Fruit fly (Drosophila melanogaster) whole organism, embryonic: Measurements from ENCODE around the gene Cyp4d20.

ENCODE experiments used
- Ada2b ChIP-seq: fragments of 200-800 bp; sonication (Bioruptor generic); IDR thresholded peaks from 2 replicates; pipeline ENCODE4 v1.3.6; 2022; ENCODE audit warnings: missing biosample characterization, missing genetic modification characterization
- Adf1 ChIP-seq: fragments of 200-800 bp; sonication (Bioruptor generic); IDR thresholded peaks from 2 replicates; pipeline ENCODE4 v1.3.6; 2022; ENCODE audit warnings: missing biosample characterization, missing genetic modification characterization
- Atf-2 ChIP-seq: fragments of 200-800 bp; sonication (Bioruptor generic); optimal IDR thresholded peaks from 2 replicates; lab custom pipeline; 2016; ENCODE audit warnings: missing biosample characterization, missing genetic modification characterization
- Blimp-1 ChIP-seq: fragments of 200-800 bp; sonication (Bioruptor generic); optimal IDR thresholded peaks from 3 replicates; lab custom pipeline; 2018; ENCODE audit warnings: missing biosample characterization, missing genetic modification characterization, mild to moderate bottlenecking, moderate library complexity, missing genetic modification reagents
- CG10321 ChIP-seq: fragments of 200-800 bp; sonication (Bioruptor generic); IDR thresholded peaks from 2 replicates; pipeline ENCODE4 v1.3.6; 2022; ENCODE audit warnings: missing biosample characterization, missing genetic modification characterization
- CG10543 ChIP-seq: fragments of 200-800 bp; sonication (Bioruptor generic); optimal IDR thresholded peaks from 3 replicates; lab custom pipeline; 2017; ENCODE audit warnings: missing biosample characterization, mild to moderate bottlenecking, missing genetic modification characterization, moderate library complexity
- CG11560 ChIP-seq: fragments of 200-800 bp; sonication (Bioruptor generic); IDR thresholded peaks from 3 replicates; pipeline ENCODE4 v1.3.6; 2022; ENCODE audit warnings: missing biosample characterization, missing genetic modification characterization
- CG12299 ChIP-seq: fragments of 200-800 bp; sonication (Bioruptor generic); optimal IDR thresholded peaks from 2 replicates; lab custom pipeline; 2018; ENCODE audit warnings: missing biosample characterization, mild to moderate bottlenecking, missing genetic modification characterization
- CG13894 ChIP-seq: fragments of 200-800 bp; sonication (Bioruptor generic); optimal IDR thresholded peaks from 3 replicates; lab custom pipeline; 2018; ENCODE audit warnings: missing biosample characterization, mild to moderate bottlenecking, missing genetic modification characterization, moderate library complexity
- CG14050 ChIP-seq: fragments of 200-800 bp; sonication (Bioruptor generic); IDR thresholded peaks from 3 replicates; pipeline ENCODE4 v1.3.6; 2022; ENCODE audit warnings: missing biosample characterization, missing genetic modification characterization
- CG1603 ChIP-seq: fragments of 200-800 bp; sonication (Bioruptor generic); optimal IDR thresholded peaks from 2 replicates; lab custom pipeline; 2019; ENCODE audit warnings: missing biosample characterization, mild to moderate bottlenecking, missing genetic modification characterization, moderate library complexity
- CG1647 ChIP-seq: fragments of 200-800 bp; sonication (Bioruptor generic); optimal IDR thresholded peaks from 3 replicates; lab custom pipeline; 2016; ENCODE audit warnings: missing biosample characterization, missing genetic modification characterization
- CG16813 ChIP-seq: fragments of 200-800 bp; sonication (Bioruptor generic); IDR thresholded peaks from 3 replicates; pipeline ENCODE4 v1.3.6; 2022; ENCODE audit warnings: missing biosample characterization, missing genetic modification characterization; ENCODE audit not compliant: partially characterized antibody
- CG17361 ChIP-seq: fragments of 200-800 bp; sonication (Bioruptor generic); IDR thresholded peaks from 3 replicates; pipeline ENCODE4 v1.3.6; 2022; ENCODE audit warnings: missing biosample characterization, missing genetic modification characterization
- CG18619 ChIP-seq: fragments of 200-800 bp; sonication (Bioruptor generic); optimal IDR thresholded peaks from 3 replicates; lab custom pipeline; 2017; ENCODE audit warnings: missing biosample characterization, mild to moderate bottlenecking, missing genetic modification characterization
- CG18764 ChIP-seq: fragments of 200-800 bp; sonication (Bioruptor generic); optimal IDR thresholded peaks from 3 replicates; lab custom pipeline; 2016; ENCODE audit warnings: missing biosample characterization, missing genetic modification characterization
- CG30020 ChIP-seq: fragments of 200-800 bp; optimal IDR thresholded peaks from 2 replicates; lab custom pipeline; 2019; ENCODE audit warnings: missing biosample characterization, mild to moderate bottlenecking, missing genetic modification characterization, moderate library complexity
- CG4282 ChIP-seq: fragments of 200-800 bp; sonication (Bioruptor generic); optimal IDR thresholded peaks from 2 replicates; lab custom pipeline; 2016; ENCODE audit warnings: missing biosample characterization, missing genetic modification characterization
- CG43689 ChIP-seq: fragments of 200-800 bp; sonication (Bioruptor generic); IDR thresholded peaks from 2 replicates; pipeline ENCODE4 v1.3.6; 2022; ENCODE audit warnings: missing biosample characterization, missing genetic modification characterization
- CG7357 ChIP-seq: fragments of 200-800 bp; sonication (Bioruptor generic); IDR thresholded peaks from 3 replicates; pipeline ENCODE4 v1.3.6; 2022; ENCODE audit warnings: missing biosample characterization, missing genetic modification characterization
- CG7372 ChIP-seq: fragments of 200-800 bp; sonication (Bioruptor generic); IDR thresholded peaks from 2 replicates; pipeline ENCODE4 v1.3.6; 2022; ENCODE audit warnings: missing biosample characterization, missing genetic modification characterization
- CG7745 ChIP-seq: fragments of 200-800 bp; sonication (Bioruptor generic); optimal IDR thresholded peaks from 2 replicates; lab custom pipeline; 2018; ENCODE audit warnings: missing biosample characterization, mild to moderate bottlenecking, missing genetic modification characterization, moderate library complexity
- CG7963 ChIP-seq: fragments of 200-800 bp; sonication (Bioruptor generic); IDR thresholded peaks from 3 replicates; pipeline ENCODE4 v1.3.6; 2022; ENCODE audit warnings: missing biosample characterization, missing genetic modification characterization; ENCODE audit not compliant: partially characterized antibody
- CG9797 ChIP-seq: fragments of 200-800 bp; sonication (Bioruptor generic); optimal IDR thresholded peaks from 3 replicates; lab custom pipeline; 2018; ENCODE audit warnings: missing biosample characterization, mild to moderate bottlenecking, missing genetic modification characterization
- CG9817 ChIP-seq: fragments of 200-800 bp; sonication (Bioruptor generic); optimal IDR thresholded peaks from 2 replicates; lab custom pipeline; 2018; ENCODE audit warnings: missing biosample characterization, mild to moderate bottlenecking, missing genetic modification characterization, moderate library complexity
- Dek ChIP-seq: fragments of 200-800 bp; sonication (Bioruptor generic); optimal IDR thresholded peaks from 3 replicates; lab custom pipeline; 2019; ENCODE audit warnings: missing biosample characterization, mild to moderate bottlenecking, missing genetic modification characterization, moderate library complexity
- Dref ChIP-seq: fragments of 200-800 bp; sonication (Bioruptor generic); IDR thresholded peaks from 2 replicates; pipeline ENCODE4 v1.3.6; 2022; ENCODE audit warnings: missing biosample characterization, missing genetic modification characterization
- Gug ChIP-seq: fragments of 200-800 bp; sonication (Bioruptor generic); IDR thresholded peaks from 4 replicates; pipeline ENCODE4 v1.3.6; 2022; ENCODE audit warnings: missing biosample characterization, missing genetic modification characterization
- Hand ChIP-seq: fragments of 200-800 bp; sonication (Bioruptor generic); optimal IDR thresholded peaks from 2 replicates; lab custom pipeline; 2017; ENCODE audit warnings: mild to moderate bottlenecking, missing biosample characterization, missing genetic modification reagents, missing genetic modification characterization
- Hmr ChIP-seq: fragments of 200-800 bp; sonication (Bioruptor generic); optimal IDR thresholded peaks from 3 replicates; lab custom pipeline; 2017; ENCODE audit warnings: mild to moderate bottlenecking, missing biosample characterization, missing genetic modification reagents, missing genetic modification characterization
- MBD-R2 ChIP-seq: fragments of 200-800 bp; sonication (Bioruptor generic); IDR thresholded peaks from 2 replicates; pipeline ENCODE4 v1.3.6; 2022; ENCODE audit warnings: missing biosample characterization, missing genetic modification characterization
- Max ChIP-seq: fragments of 200-800 bp; sonication (Bioruptor generic); optimal IDR thresholded peaks from 2 replicates; lab custom pipeline; 2016; ENCODE audit warnings: missing biosample characterization, mild to moderate bottlenecking, missing genetic modification characterization
- Meics ChIP-seq: fragments of 200-800 bp; sonication (Bioruptor generic); optimal IDR thresholded peaks from 2 replicates; lab custom pipeline; 2017; ENCODE audit warnings: missing biosample characterization, mild to moderate bottlenecking, missing genetic modification characterization
- Sox100B ChIP-seq: fragments of 200-800 bp; sonication (Bioruptor generic); optimal IDR thresholded peaks from 3 replicates; lab custom pipeline; 2018; ENCODE audit warnings: missing biosample characterization, mild to moderate bottlenecking, missing genetic modification characterization
- Stat92E ChIP-seq, 3 experiments: fragments of >200 bp in 2 of 3; fragments of 200-800 bp in 1 of 3; sonication (Bioruptor generic) in 1 of 3; optimal IDR thresholded peaks; 2 replicates each; lab custom pipeline; 2017 to 2019; ENCODE audit warnings: missing biosample characterization in 3 of 3, missing genetic modification characterization in 3 of 3, mild to moderate bottlenecking in 1 of 3, moderate library complexity in 1 of 3
- Taf1 ChIP-seq: fragments of 200-800 bp; sonication (Bioruptor generic); IDR thresholded peaks from 2 replicates; pipeline ENCODE4 v1.3.6; 2022; ENCODE audit warnings: missing biosample characterization, missing genetic modification characterization
- bab2 ChIP-seq: fragments of 200-800 bp; sonication (Bioruptor generic); optimal IDR thresholded peaks from 2 replicates; lab custom pipeline; 2016; ENCODE audit warnings: missing biosample characterization, missing genetic modification characterization
- bowl ChIP-seq: fragments of 200-800 bp; sonication (Bioruptor generic); IDR thresholded peaks from 2 replicates; pipeline ENCODE4 v1.3.6; 2022; ENCODE audit warnings: missing biosample characterization, missing genetic modification characterization
- bsh ChIP-seq, 2 experiments: fragments of 200-800 bp; sonication (Bioruptor generic); optimal IDR thresholded peaks; 2 replicates each; lab custom pipeline; 2017 to 2018; ENCODE audit warnings: mild to moderate bottlenecking in 2 of 2, missing biosample characterization in 2 of 2, missing genetic modification characterization in 2 of 2, moderate library complexity in 1 of 2
- cad ChIP-seq: fragments of >200 bp; optimal IDR thresholded peaks from 2 replicates; lab custom pipeline; 2017; ENCODE audit warnings: missing biosample characterization, missing genetic modification characterization
- cato ChIP-seq: fragments of 200-800 bp; sonication (Bioruptor generic); optimal IDR thresholded peaks from 2 replicates; lab custom pipeline; 2016; ENCODE audit warnings: missing biosample characterization, missing genetic modification characterization, borderline replicate concordance
- crc ChIP-seq: fragments of 200-800 bp; sonication (Bioruptor generic); optimal IDR thresholded peaks from 2 replicates; lab custom pipeline; 2016; ENCODE audit warnings: missing biosample characterization, missing genetic modification characterization
- dati ChIP-seq: fragments of 200-800 bp; sonication (Bioruptor generic); IDR thresholded peaks from 2 replicates; pipeline ENCODE4 v1.3.6; 2022; ENCODE audit warnings: missing biosample characterization, missing genetic modification characterization
- her ChIP-seq: fragments of 200-800 bp; sonication (Bioruptor generic); optimal IDR thresholded peaks from 2 replicates; lab custom pipeline; 2016; ENCODE audit warnings: missing biosample characterization, missing genetic modification characterization
- hkb ChIP-seq, 2 experiments: fragments of 200-800 bp in 1 of 2; fragments of >200 bp in 1 of 2; sonication (Bioruptor generic) in 1 of 2; IDR thresholded peaks in 1 of 2; optimal IDR thresholded peaks in 1 of 2; 2 replicates each; pipeline versions ENCODE4 v1.3.6 to Lab custom; 2017 to 2022; ENCODE audit warnings: missing biosample characterization in 1 of 2, missing genetic modification characterization in 1 of 2
- jumu ChIP-seq: fragments of 200-800 bp; sonication (Bioruptor generic); optimal IDR thresholded peaks from 3 replicates; lab custom pipeline; 2016; ENCODE audit warnings: missing biosample characterization, missing genetic modification characterization
- pho ChIP-seq: fragments of 200-800 bp; sonication (Bioruptor generic); optimal IDR thresholded peaks from 2 replicates; lab custom pipeline; 2016; ENCODE audit warnings: missing biosample characterization, missing genetic modification characterization
- ssp ChIP-seq: fragments of 200-800 bp; sonication (Bioruptor generic); IDR thresholded peaks from 2 replicates; pipeline ENCODE4 v1.3.6; 2022; ENCODE audit warnings: missing biosample characterization, missing genetic modification characterization
- unc-4 ChIP-seq: fragments of 200-800 bp; sonication (Bioruptor generic); IDR thresholded peaks from 2 replicates; pipeline ENCODE4 v1.3.6; 2022; ENCODE audit warnings: missing biosample characterization, missing genetic modification characterization; ENCODE audit not compliant: partially characterized antibody
- zfh2 ChIP-seq: fragments of 200-800 bp; sonication (Bioruptor generic); optimal IDR thresholded peaks from 2 replicates; lab custom pipeline; 2016; ENCODE audit warnings: missing biosample characterization, missing genetic modification characterization

Cyp4d20 gene

DNA sequence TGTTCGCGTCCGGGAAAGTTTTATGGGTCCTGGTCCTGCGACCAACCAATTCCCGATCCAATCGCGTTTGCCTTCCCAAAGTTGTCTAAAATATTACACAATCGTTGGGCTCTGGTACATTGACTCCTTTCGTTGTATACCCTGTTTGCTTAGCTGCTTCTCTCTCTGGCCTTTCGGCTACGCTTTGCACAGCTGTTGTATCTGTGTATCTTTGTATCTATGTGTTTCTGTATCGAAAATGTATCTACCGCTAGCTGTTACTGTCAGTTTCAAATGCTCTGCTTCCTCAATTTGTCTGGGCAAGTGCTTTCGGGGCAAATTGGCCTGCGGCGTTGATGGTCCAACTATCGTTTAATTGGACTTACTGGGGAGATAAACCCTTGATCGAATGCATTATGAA lies 8.6 kb downstream of the Cyp4d20 start (continued):
- no peak for TF ChIP-seq bowl (GFP tag; lab: Robert Waterston, UW)
- no peak for TF ChIP-seq unc-4 (GFP tag; lab: Robert Waterston, UW)
- no peak for TF ChIP-seq CG4282

DNA sequence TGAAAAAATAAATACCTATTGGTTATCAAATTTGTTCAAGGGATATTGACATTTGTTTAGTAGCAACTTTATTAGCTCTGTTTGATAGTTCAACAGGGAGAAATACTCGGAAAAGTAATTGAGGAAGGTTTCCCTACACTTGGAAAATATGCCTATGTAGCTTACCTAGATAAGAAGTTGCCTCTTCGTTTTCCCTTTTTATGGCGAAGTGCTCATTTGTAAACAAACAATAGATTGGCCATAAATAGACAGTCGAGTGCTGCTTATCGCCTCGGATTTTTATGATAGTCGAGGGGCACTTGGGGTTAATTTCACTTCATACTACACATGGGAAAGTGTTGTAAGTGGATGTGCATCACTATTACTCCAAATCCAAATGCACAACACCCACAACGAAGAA lies 9.7 kb downstream of the Cyp4d20 start:
- TF ChIP-seq Meics (GFP tag; lab: Kevin White, UChicago) (no peak), hkb (optimal IDR thresholded peaks at IDR 0.05; lab: Kevin White, UChicago) (no peak), hkb (GFP tag; IDR thresholded peaks at IDR 0.05; lab: Robert Waterston, UW) (no peak), ssp (GFP tag; lab: Robert Waterston, UW) (no peak), CG12299 (tag; lab: Kevin White, UChicago) (no peak), Dref (GFP tag; lab: Robert Waterston, UW) (no peak), Blimp-1 (peak; percentile 79), CG43689 (no peak), Adf1 (GFP tag; lab: Robert Waterston, UW) (no peak), Stat92E (GFP tag; optimal IDR thresholded peaks at IDR 0.05; lab: Kevin White, UChicago) (peak in 1 of 3 experiments; percentile 63), CG16813 (GFP tag; lab: Robert Waterston, UW) (no peak), crc (GFP tag; lab: Kevin White, UChicago) (no peak), CG7745 (peak; percentile 27), cato (GFP tag; lab: Kevin White, UChicago) (no peak), CG10543 (GFP tag; lab: Kevin White, UChicago) (no peak), her (no peak), Sox100B (peak; percentile 10), Gug (GFP tag; lab: Robert Waterston, UW) (no peak), CG30020 (tag; lab: Kevin White, UChicago) (no peak), Dek (tag; lab: Kevin White, UChicago) (no peak), Hand (GFP tag; lab: Kevin White, UChicago) (no peak), CG14050 (GFP tag; lab: Robert Waterston, UW) (no peak), Hmr (GFP tag; lab: Kevin White, UChicago) (no peak), MBD-R2 (GFP tag; lab: Robert Waterston, UW) (no peak), CG1647 (no peak), jumu (no peak), CG10321 (GFP tag; lab: Robert Waterston, UW) (no peak), bab2 (peak; percentile 7), CG13894 (tag; lab: Kevin White, UChicago) (no peak), CG1603 (tag; lab: Kevin White, UChicago) (peak; percentile 52), cad (no peak), Ada2b (GFP tag; lab: Robert Waterston, UW) (no peak), CG7357 (GFP tag; lab: Robert Waterston, UW) (no peak), CG18764 (GFP tag; lab: Kevin White, UChicago) (no peak), CG18619 (GFP tag; lab: Kevin White, UChicago) (no peak), dati (GFP tag; lab: Robert Waterston, UW) (no peak), pho (GFP tag; lab: Kevin White, UChicago) (no peak), CG9797 (GFP tag; lab: Kevin White, UChicago) (no peak), CG7372 (GFP tag; lab: Robert Waterston, UW) (no peak), CG9817 (tag; lab: Kevin White, UChicago) (no peak), Taf1 (GFP tag; lab: Robert Waterston, UW) (no peak), CG7963 (GFP tag; lab: Robert Waterston, UW) (no peak), CG17361 (no peak), bsh (GFP tag; optimal IDR thresholded peaks at IDR 0.05; lab: Kevin White, UChicago) (peak in 1 of 2 experiments; percentile 11), Max (no peak), zfh2 (GFP tag; lab: Kevin White, UChicago) (no peak), Atf-2 (GFP tag; lab: Kevin White, UChicago) (no peak), CG11560 (tag; lab: Robert Waterston, UW) (no peak)
